ENCODE assay signal across 4 worm cellular contexts in genomic region chrIII:8232634-8233033, ce11.
TF ChIP-seq lines count a peak whose summit lies in the region.

henn-1 (plus strand) TSS chrIII:8232651.

TF ChIP-seq in whole organism, L1 larva, 84 proteins besides CTCF, POLR2A, EP300 and RAD21:
- TF ChIP-seq lsy-2 (tag; optimal IDR thresholded peaks at IDR 0.05; lab: Kevin White, UChicago) (peak in 1 of 2 experiments; percentile 15), ama-1 (optimal IDR thresholded peaks at IDR 0.05; lab: Kevin White, UChicago) (peak; percentile 22), ceh-88 (GFP tag; IDR thresholded peaks at IDR 0.05; lab: Robert Waterston, UW) (no peak), efl-1 (optimal IDR thresholded peaks at IDR 0.05; lab: Kevin White, UChicago) (no peak), efl-1 (GFP tag; optimal IDR thresholded peaks at IDR 0.05 in 1 of 2; lab: Kevin White, UChicago) (peak in 1 of 2 experiments; percentile 90), nhr-47 (tag; optimal IDR thresholded peaks at IDR 0.05; lab: Kevin White, UChicago) (peak; percentile 4), irx-1 (tag; optimal IDR thresholded peaks at IDR 0.05; lab: Kevin White, UChicago) (peak; percentile 3), elt-2 (tag; optimal IDR thresholded peaks at IDR 0.05; lab: Kevin White, UChicago) (no peak), jun-1 (tag; optimal IDR thresholded peaks at IDR 0.05; lab: Kevin White, UChicago) (no peak), alr-1 (tag; optimal IDR thresholded peaks at IDR 0.05; lab: Kevin White, UChicago; ENCODE audit: borderline replicate concordance) (no peak)

TF ChIP-seq in whole organism, L3 larva, 47 proteins besides CTCF, POLR2A, EP300 and RAD21:
- TF ChIP-seq daf-12 (tag; optimal IDR thresholded peaks at IDR 0.05; lab: Kevin White, UChicago) (no peak), lin-39 (tag; optimal IDR thresholded peaks at IDR 0.05; lab: Kevin White, UChicago) (no peak), nhr-23 (tag; optimal IDR thresholded peaks at IDR 0.05; lab: Kevin White, UChicago) (peak; percentile 29), nhr-43 (tag; optimal IDR thresholded peaks at IDR 0.05; lab: Kevin White, UChicago; ENCODE audit: poor library complexity, severe bottlenecking) (no peak), pha-4 (tag; optimal IDR thresholded peaks at IDR 0.05; lab: Kevin White, UChicago) (peak; percentile 28)

TF ChIP-seq in whole organism, L4 larva, 104 proteins besides CTCF, POLR2A, EP300 and RAD21:
- TF ChIP-seq lin-15B (tag; optimal IDR thresholded peaks at IDR 0.05; lab: Kevin White, UChicago) (no peak), sdz-12 (GFP tag; optimal IDR thresholded peaks at IDR 0.05; lab: Kevin White, UChicago) (peak; percentile 27), mep-1 (tag; optimal IDR thresholded peaks at IDR 0.05; lab: Kevin White, UChicago) (peak; percentile 10), unc-62 (GFP tag; optimal IDR thresholded peaks at IDR 0.05 in 1 of 2; lab: Kevin White, UChicago) (peak in 1 of 2 experiments; percentile 56), unc-62 (tag; optimal IDR thresholded peaks at IDR 0.05; lab: Kevin White, UChicago) (no peak), dve-1 (tag; optimal IDR thresholded peaks at IDR 0.05; lab: Kevin White, UChicago; ENCODE audit: insufficient read depth) (peak; percentile 16), lin-39 (tag; optimal IDR thresholded peaks at IDR 0.05; lab: Kevin White, UChicago) (peak; percentile 48), arid-1 (GFP tag; conservative IDR thresholded peaks at IDR 0.05; lab: Robert Waterston, UW) (0 out of 2 replicates have a peak, but pooled peaks have one; percentile 21), hlh-11 (tag; optimal IDR thresholded peaks at IDR 0.05; lab: Kevin White, UChicago) (peak; percentile 3), nhr-76 (tag; optimal IDR thresholded peaks at IDR 0.05; lab: Kevin White, UChicago) (no peak), aly-2 (tag; optimal IDR thresholded peaks at IDR 0.05; lab: Kevin White, UChicago) (no peak), ctbp-1 (GFP tag; IDR thresholded peaks at IDR 0.05; lab: Robert Waterston, UW) (0 out of 2 replicates have a peak, but pooled peaks have one; percentile 8)

TF ChIP-seq in whole organism, young adult, 124 proteins besides CTCF, POLR2A, EP300 and RAD21:
- TF ChIP-seq attf-3 (GFP tag; conservative IDR thresholded peaks at IDR 0.05; lab: Robert Waterston, UW) (no peak), cebp-1 (GFP tag; IDR thresholded peaks at IDR 0.05; lab: Robert Waterston, UW) (peak; percentile 48; the same call in 1 of the 2 replicates), cebp-1 (tag; optimal IDR thresholded peaks at IDR 0.05; lab: Kevin White, UChicago) (peak; percentile 50), somi-1 (GFP tag; optimal IDR thresholded peaks at IDR 0.05; lab: Kevin White, UChicago) (no peak), Y53F4B.3 (GFP tag; IDR thresholded peaks at IDR 0.05; lab: Robert Waterston, UW) (no peak), cebp-2 (GFP tag; IDR thresholded peaks at IDR 0.05; lab: Robert Waterston, UW) (no peak), rpc-1 (optimal IDR thresholded peaks at IDR 0.05; lab: Kevin White, UChicago) (no peak), rpc-1 (tag; optimal IDR thresholded peaks at IDR 0.05; lab: Kevin White, UChicago) (no peak), attf-5 (GFP tag; optimal IDR thresholded peaks at IDR 0.05; lab: Kevin White, UChicago) (no peak), hsf-1 (GFP tag; IDR thresholded peaks at IDR 0.05; lab: Robert Waterston, UW) (no peak), ama-1 (optimal IDR thresholded peaks at IDR 0.05; lab: Kevin White, UChicago) (peak; percentile 56), ama-1 (GFP tag; optimal IDR thresholded peaks at IDR 0.05; lab: Kevin White, UChicago) (no peak), Y53G8AR.9 (GFP tag; conservative IDR thresholded peaks at IDR 0.05; lab: Robert Waterston, UW) (no peak), nfyb-1 (GFP tag; IDR thresholded peaks at IDR 0.05; lab: Robert Waterston, UW) (0 out of 2 replicates have a peak, but pooled peaks have one; percentile 47), egl-18 (GFP tag; IDR thresholded peaks at IDR 0.05; lab: Robert Waterston, UW) (no peak), ztf-3 (GFP tag; optimal IDR thresholded peaks at IDR 0.05; lab: Kevin White, UChicago) (no peak), madf-8 (GFP tag; conservative IDR thresholded peaks at IDR 0.05; lab: Robert Waterston, UW) (no peak), egrh-3 (GFP tag; IDR thresholded peaks at IDR 0.05; lab: Robert Waterston, UW) (no peak)
TF ChIP-seq in whole organism, young adult: peak in this region for 3.
